Worm (Caenorhabditis elegans): Measurements from ENCODE around the gene F35C5.3.

DNA sequence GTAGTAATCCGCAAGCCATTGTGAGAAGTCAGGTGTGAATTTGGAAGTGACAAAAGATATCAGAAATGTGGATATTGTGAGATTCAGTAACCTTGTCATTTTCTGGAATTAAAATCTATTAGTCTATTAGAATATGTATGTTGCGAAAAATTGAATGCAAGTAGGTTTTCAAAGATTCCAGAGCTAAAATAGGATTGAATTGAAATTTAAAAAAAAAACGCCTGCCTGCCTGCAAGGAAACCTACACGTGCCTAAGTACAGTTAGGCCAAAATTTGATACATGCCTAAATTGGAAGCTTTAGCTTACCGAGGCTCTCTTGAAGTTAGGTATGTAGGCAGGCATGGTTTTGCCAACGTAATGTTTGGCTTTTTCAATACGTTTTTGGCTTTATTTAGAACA lies 46.7 kb downstream of the F35C5.3 start, which contains the start of gene lips-9:
- TF ChIP-seq nhr-43 (tag; optimal IDR thresholded peaks at IDR 0.05; ENCODE audit: poor library complexity, severe bottlenecking) (no peak), nhr-25 (tag; optimal IDR thresholded peaks at IDR 0.05) (no peak), pqm-1 (tag; optimal IDR thresholded peaks at IDR 0.05) (no peak), elt-2 (tag; optimal IDR thresholded peaks at IDR 0.05) (no peak), ama-1 (optimal IDR thresholded peaks at IDR 0.05) (no peak), nhr-12 (tag; optimal IDR thresholded peaks at IDR 0.05) (no peak), unc-62 (GFP tag; optimal IDR thresholded peaks at IDR 0.05) (no peak), nhr-237 (tag; optimal IDR thresholded peaks at IDR 0.05) (no peak), ceh-16 (tag; optimal IDR thresholded peaks at IDR 0.05) (no peak), nhr-77 (tag; optimal IDR thresholded peaks at IDR 0.05) (no peak)
